Worm (Caenorhabditis elegans) whole organism, midembryonic: ENCODE results near the gene clec-20.

Experiments used
- T22C8.4 ChIP-seq: fragments of 200-800 bp; sonication (Bioruptor generic); IDR thresholded peaks from 2 replicates; pipeline ENCODE4 v1.3.6; 2022; ENCODE audit warnings: missing genetic modification characterization, missing compliant biosample characterization
- cog-1 ChIP-seq: sonication (generic microtip); optimal IDR thresholded peaks from 2 replicates; lab custom pipeline; 2016; ENCODE audit warnings: missing genetic modification characterization, missing compliant biosample characterization
- flt-1 ChIP-seq: fragments of 200-800 bp; sonication (Bioruptor generic); IDR thresholded peaks from 2 replicates; pipeline ENCODE4 v1.3.6; 2022; ENCODE audit warnings: missing genetic modification characterization, missing compliant biosample characterization
- klf-2 ChIP-seq: fragments of 200-800 bp; sonication (Bioruptor generic); conservative IDR thresholded peaks from 2 replicates; pipeline ENCODE4 v1.3.6; 2022; ENCODE audit warnings: missing genetic modification reagents, missing genetic modification characterization, missing compliant biosample characterization
- med-1 ChIP-seq: sonication (generic microtip); optimal IDR thresholded peaks from 2 replicates; lab custom pipeline; 2017; ENCODE audit warnings: missing genetic modification characterization, mild to moderate bottlenecking, missing compliant biosample characterization, antibody characterized with exemption, missing genetic modification reagents; ENCODE audit not compliant: insufficient read depth
- ref-1 ChIP-seq: fragments of 200-800 bp; sonication (Bioruptor generic); conservative IDR thresholded peaks from 2 replicates; pipeline ENCODE4 v1.3.6; 2022; ENCODE audit warnings: missing genetic modification reagents, missing genetic modification characterization, missing compliant biosample characterization
- tab-1 ChIP-seq: fragments of 200-800 bp; sonication (Bioruptor generic); IDR thresholded peaks from 2 replicates; pipeline ENCODE4 v1.3.6; 2022; ENCODE audit warnings: missing genetic modification characterization, missing compliant biosample characterization
- ztf-23 ChIP-seq: fragments of 200-800 bp; sonication (Bioruptor generic); IDR thresholded peaks from 2 replicates; pipeline ENCODE4 v1.3.6; 2022; ENCODE audit warnings: missing genetic modification reagents, missing genetic modification characterization, missing compliant biosample characterization
- ztf-29 ChIP-seq: fragments of 200-800 bp; sonication (Bioruptor generic); IDR thresholded peaks from 2 replicates; pipeline ENCODE4 v1.3.6; 2022; ENCODE audit warnings: missing genetic modification reagents, missing genetic modification characterization, missing compliant biosample characterization

clec-20 gene

DNA sequence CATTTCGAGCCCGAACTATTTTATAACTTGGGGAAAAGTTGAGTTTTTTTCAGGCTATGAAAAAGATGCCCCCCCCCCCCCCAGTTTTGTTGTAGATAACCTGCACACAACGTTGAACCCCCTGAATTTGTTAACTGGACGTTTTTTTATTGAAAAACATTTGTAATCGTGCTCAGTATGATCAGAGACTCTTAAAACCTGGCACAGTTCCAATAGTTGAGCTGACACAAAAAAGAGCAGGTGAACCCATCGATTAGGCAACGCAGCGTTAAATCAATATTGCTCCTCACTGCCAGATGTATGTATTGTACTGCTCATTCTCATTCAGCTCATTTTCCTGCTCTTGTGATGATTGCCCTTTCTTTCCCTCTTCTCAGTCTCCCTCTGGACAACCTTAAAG, 49.4 kb downstream of the clec-20 start, which contains the start of gene K05F6.12:
TSS of gene K05F6.12 (plus strand) at position 301 of the 400 bp plus-strand sequence.
- TF ChIP-seq ref-1 (GFP tag; lab: Robert Waterston, UW) (no peak), klf-2 (GFP tag; lab: Robert Waterston, UW) (no peak), flt-1 (no peak), cog-1 (no peak), T22C8.4 (GFP tag; lab: Robert Waterston, UW) (no peak), med-1 (no peak), ztf-23 (GFP tag; lab: Robert Waterston, UW) (no peak), tab-1 (GFP tag; lab: Robert Waterston, UW) (no peak), ztf-29 (GFP tag; lab: Robert Waterston, UW) (no peak)
